Worm (Caenorhabditis elegans) whole organism, young adult: ENCODE measurements around the gene srd-68.

Experiments
- D2030.7 ChIP-seq: fragments of 200-800 bp; sonication (Bioruptor generic); IDR thresholded peaks from 2 replicates; pipeline ENCODE4 v1.3.6; 2022; ENCODE audit warnings: missing genetic modification reagents, missing genetic modification characterization, missing compliant biosample characterization
- aptf-2 ChIP-seq: fragments of 200-800 bp; sonication (Bioruptor generic); conservative IDR thresholded peaks from 2 replicates; pipeline ENCODE4 v1.3.6; 2022; ENCODE audit warnings: missing genetic modification reagents, missing genetic modification characterization, missing compliant biosample characterization
- bed-2 ChIP-seq: fragments of 200-800 bp; sonication (Bioruptor generic); IDR thresholded peaks from 2 replicates; pipeline ENCODE4 v1.3.6; 2022; ENCODE audit warnings: missing genetic modification reagents, missing genetic modification characterization, missing compliant biosample characterization
- ceh-27 ChIP-seq: fragments of 200-800 bp; sonication (Bioruptor generic); optimal IDR thresholded peaks from 2 replicates; lab custom pipeline; 2018; ENCODE audit warnings: mild to moderate bottlenecking, missing genetic modification characterization, moderate library complexity, missing compliant biosample characterization
- him-1 ChIP-seq: sonication (generic microtip); optimal IDR thresholded peaks from 2 replicates; lab custom pipeline; 2016; ENCODE audit warnings: missing genotype, missing genetic modification reagents, missing genetic modification characterization, missing compliant biosample characterization
- hmg-20 ChIP-seq: fragments of 200-800 bp; sonication (Bioruptor generic); IDR thresholded peaks from 2 replicates; pipeline ENCODE4 v1.3.6; 2022; ENCODE audit warnings: missing genetic modification reagents, missing genetic modification characterization, missing compliant biosample characterization
- hrde-1 ChIP-seq: sonication (generic microtip); optimal IDR thresholded peaks from 2 replicates; lab custom pipeline; 2016; ENCODE audit warnings: missing genetic modification characterization, mild to moderate bottlenecking, missing compliant biosample characterization, moderate library complexity, missing genotype, missing genetic modification reagents, borderline replicate concordance
- nfya-1 ChIP-seq: sonication (generic microtip); optimal IDR thresholded peaks from 2 replicates; lab custom pipeline; 2017; ENCODE audit warnings: antibody characterized with exemption, missing compliant biosample characterization, missing genetic modification characterization, borderline replicate concordance; ENCODE audit not compliant: insufficient read depth
- pha-4 ChIP-seq: fragments of 150-350 bp; sonication (generic microtip); optimal IDR thresholded peaks from 2 replicates; lab custom pipeline; 2014; ENCODE audit warnings: missing biosample characterization, missing genetic modification reagents, missing genetic modification characterization
- unc-130 ChIP-seq: sonication (generic microtip); optimal IDR thresholded peaks from 2 replicates; lab custom pipeline; 2016; ENCODE audit warnings: missing genetic modification reagents, missing genetic modification characterization, missing compliant biosample characterization

DNA sequence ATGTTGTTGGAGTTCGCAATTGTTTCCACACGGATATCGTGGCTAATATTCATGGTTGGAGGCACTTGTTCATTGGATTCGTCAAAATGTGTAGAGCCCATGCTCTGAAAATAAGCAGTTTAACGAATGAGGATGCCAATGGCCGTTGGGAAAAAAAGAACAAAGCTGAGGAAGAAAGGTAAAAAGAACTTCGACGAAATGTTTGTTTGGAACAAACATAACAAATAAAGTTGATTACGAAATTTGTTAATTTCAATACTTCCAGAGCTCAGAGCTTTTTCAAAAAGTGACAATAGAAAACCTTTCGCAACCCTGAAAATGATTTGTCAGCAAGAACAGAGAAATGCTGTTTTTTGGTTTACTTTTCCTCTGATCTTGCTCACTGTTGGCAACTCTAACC is 22.6 kb downstream of the srd-68 start, which contains the start of gene F09C6.3:
- TF ChIP-seq ceh-27 (no peak), him-1 (tag; lab: Kevin White, UChicago) (no peak), hrde-1 (no peak), unc-130 (GFP tag; lab: Kevin White, UChicago) (no peak), D2030.7 (GFP tag; lab: Robert Waterston, UW) (no peak), pha-4 (tag; lab: Kevin White, UChicago) (no peak), hmg-20 (GFP tag; lab: Robert Waterston, UW) (no peak), nfya-1 (no peak), aptf-2 (GFP tag; lab: Robert Waterston, UW) (no peak), bed-2 (GFP tag; lab: Robert Waterston, UW) (no peak)
